Worm (Caenorhabditis elegans): Measurements from ENCODE around the gene hlh-8.

- no peak for TF ChIP-seq hlh-4 (tag; optimal IDR thresholded peaks at IDR 0.05)
- peak; percentile 50 for TF ChIP-seq lin-14 (GFP tag; optimal IDR thresholded peaks at IDR 0.05)
- peak; percentile 77 for TF ChIP-seq ama-1 (optimal IDR thresholded peaks at IDR 0.05)
- TF ChIP-seq ztf-11 (tag; optimal IDR thresholded peaks at IDR 0.05), result peak in 1 of 2 experiments; percentile 69
- no peak for TF ChIP-seq lir-3 (tag; optimal IDR thresholded peaks at IDR 0.05; ENCODE audit: poor library complexity)
- TF ChIP-seq ces-1 (GFP tag; optimal IDR thresholded peaks at IDR 0.05), result no peak
- no peak for TF ChIP-seq lin-39 (tag; optimal IDR thresholded peaks at IDR 0.05)
- TF ChIP-seq nhr-11 (tag; optimal IDR thresholded peaks at IDR 0.05), result no peak
- no peak for TF ChIP-seq ztf-4 (tag; optimal IDR thresholded peaks at IDR 0.05)
- TF ChIP-seq snpc-4 (tag; optimal IDR thresholded peaks at IDR 0.05), result no peak
- TF ChIP-seq ceh-88 (GFP tag; IDR thresholded peaks at IDR 0.05), result no peak
- no peak for TF ChIP-seq elt-3 (tag; optimal IDR thresholded peaks at IDR 0.05)
- no peak for TF ChIP-seq nhr-237 (tag; optimal IDR thresholded peaks at IDR 0.05)
- peak; percentile 53 for TF ChIP-seq swsn-7 (tag; optimal IDR thresholded peaks at IDR 0.05)
Measured at ce11 chrX:8160016-8160415, 43.8 kb downstream of the hlh-8 start.

All from whole organism, L1 larva.